Worm (Caenorhabditis elegans) whole organism, late embryonic: ENCODE data around the gene rnp-7.
A peak's percentile ranks its signal among the peaks of the same experiment; 100 is the strongest.

Experiments used
- C38D4.7 ChIP-seq: fragments of 200-800 bp; sonication (Bioruptor generic); optimal IDR thresholded peaks from 2 replicates; lab custom pipeline; 2018; ENCODE audit warnings: mild to moderate bottlenecking, missing genetic modification characterization, moderate library complexity, missing compliant biosample characterization
- F13H6.1 ChIP-seq: sonication (generic microtip); optimal IDR thresholded peaks from 2 replicates; lab custom pipeline; 2016; ENCODE audit warnings: missing genetic modification characterization, missing compliant biosample characterization
- K09A11.1 ChIP-seq: sonication (generic microtip); optimal IDR thresholded peaks from 2 replicates; lab custom pipeline; 2017; ENCODE audit warnings: antibody characterized with exemption, mild to moderate bottlenecking, missing genetic modification characterization, missing compliant biosample characterization; ENCODE audit not compliant: insufficient read depth
- T23F11.4 ChIP-seq: fragments of 200-800 bp; sonication (Bioruptor generic); optimal IDR thresholded peaks from 2 replicates; lab custom pipeline; 2018; ENCODE audit warnings: mild to moderate bottlenecking, missing genetic modification characterization, missing compliant biosample characterization
- Y22D7AL.16 ChIP-seq: sonication (generic microtip); optimal IDR thresholded peaks from 2 replicates; lab custom pipeline; 2016; ENCODE audit warnings: missing genetic modification characterization, missing compliant biosample characterization
- ahr-1 ChIP-seq: sonication (generic microtip); optimal IDR thresholded peaks from 2 replicates; lab custom pipeline; 2016; ENCODE audit warnings: missing genetic modification characterization, missing compliant biosample characterization
- ama-1 ChIP-seq: fragments of 150-350 bp; optimal IDR thresholded peaks from 2 replicates; lab custom pipeline; 2014
- ceh-14 ChIP-seq: sonication (generic microtip); optimal IDR thresholded peaks from 2 replicates; lab custom pipeline; 2016; ENCODE audit warnings: missing genotype, missing genetic modification characterization, missing compliant biosample characterization
- ceh-18 ChIP-seq: sonication (generic microtip); optimal IDR thresholded peaks from 2 replicates; lab custom pipeline; 2016; ENCODE audit warnings: missing genetic modification characterization, missing compliant biosample characterization
- ceh-2 ChIP-seq: sonication (generic microtip); optimal IDR thresholded peaks from 2 replicates; lab custom pipeline; 2016; ENCODE audit warnings: missing genotype, missing genetic modification characterization, missing compliant biosample characterization
- ceh-22 ChIP-seq: sonication (generic microtip); optimal IDR thresholded peaks from 2 replicates; lab custom pipeline; 2017; ENCODE audit warnings: missing biosample characterization, missing genetic modification characterization
- ceh-24 ChIP-seq: sonication (generic microtip); optimal IDR thresholded peaks from 2 replicates; lab custom pipeline; 2016; ENCODE audit warnings: mild to moderate bottlenecking, missing genetic modification characterization, missing compliant biosample characterization
- ceh-30 ChIP-seq: fragments of 150-350 bp; optimal IDR thresholded peaks from 2 replicates; lab custom pipeline; 2014; ENCODE audit warnings: missing biosample characterization, missing genetic modification characterization
- ceh-31 ChIP-seq: sonication (generic microtip); optimal IDR thresholded peaks from 2 replicates; lab custom pipeline; 2016; ENCODE audit warnings: missing genetic modification characterization, missing compliant biosample characterization
- ceh-34 ChIP-seq: sonication (generic microtip); optimal IDR thresholded peaks from 2 replicates; lab custom pipeline; 2016; ENCODE audit warnings: mild to moderate bottlenecking, missing genetic modification characterization, missing compliant biosample characterization
- ceh-45 ChIP-seq: fragments of 200-800 bp; sonication (Bioruptor generic); IDR thresholded peaks from 2 replicates; pipeline ENCODE4 v1.3.6; 2022; ENCODE audit warnings: missing genetic modification reagents, missing genetic modification characterization, missing compliant biosample characterization
- che-1 ChIP-seq: sonication (generic microtip); optimal IDR thresholded peaks from 2 replicates; lab custom pipeline; 2016; ENCODE audit warnings: mild to moderate bottlenecking, missing genetic modification characterization, missing compliant biosample characterization
- dmd-4 ChIP-seq: sonication (generic microtip); optimal IDR thresholded peaks from 2 replicates; lab custom pipeline; 2016; ENCODE audit warnings: borderline replicate concordance, missing genetic modification characterization, missing compliant biosample characterization
- dve-1 ChIP-seq: sonication (generic microtip); optimal IDR thresholded peaks from 2 replicates; lab custom pipeline; 2017; ENCODE audit warnings: antibody characterized with exemption, mild to moderate bottlenecking, missing genetic modification characterization, missing compliant biosample characterization
- elt-4 ChIP-seq: sonication (generic microtip); optimal IDR thresholded peaks from 2 replicates; lab custom pipeline; 2016; ENCODE audit warnings: missing genetic modification characterization, missing compliant biosample characterization
- ets-4 ChIP-seq: sonication (generic microtip); optimal IDR thresholded peaks from 2 replicates; lab custom pipeline; 2016; ENCODE audit warnings: missing genetic modification characterization, missing compliant biosample characterization
- eyg-1 ChIP-seq: sonication (generic microtip); optimal IDR thresholded peaks from 2 replicates; lab custom pipeline; 2016; ENCODE audit warnings: missing genotype, missing genetic modification characterization, missing compliant biosample characterization
- fkh-10 ChIP-seq: fragments of 150-350 bp; optimal IDR thresholded peaks from 2 replicates; lab custom pipeline; 2014; ENCODE audit warnings: missing biosample characterization, missing genetic modification reagents, missing genetic modification characterization
- fkh-6 ChIP-seq: sonication (generic microtip); optimal IDR thresholded peaks from 2 replicates; lab custom pipeline; 2016; ENCODE audit warnings: missing genetic modification characterization, missing compliant biosample characterization
- gmeb-2 ChIP-seq: sonication (generic microtip); optimal IDR thresholded peaks from 2 replicates; lab custom pipeline; 2016; ENCODE audit warnings: missing genetic modification characterization, inconsistent platforms, missing compliant biosample characterization
- hlh-13 ChIP-seq: fragments of 200-800 bp; sonication (Bioruptor generic); optimal IDR thresholded peaks from 2 replicates; lab custom pipeline; 2018; ENCODE audit warnings: mild to moderate bottlenecking, missing genetic modification characterization, missing compliant biosample characterization
- hlh-15 ChIP-seq: sonication (generic microtip); optimal IDR thresholded peaks from 2 replicates; lab custom pipeline; 2016; ENCODE audit warnings: missing genetic modification characterization, missing compliant biosample characterization
- hlh-30 ChIP-seq: sonication (generic microtip); optimal IDR thresholded peaks from 2 replicates; lab custom pipeline; 2017; ENCODE audit warnings: antibody characterized with exemption, missing genetic modification characterization, missing compliant biosample characterization; ENCODE audit not compliant: insufficient read depth
- hlh-6 ChIP-seq: sonication (generic microtip); optimal IDR thresholded peaks from 2 replicates; lab custom pipeline; 2016; ENCODE audit warnings: missing genotype, missing genetic modification characterization, missing compliant biosample characterization
- lim-6 ChIP-seq: sonication (generic microtip); optimal IDR thresholded peaks from 2 replicates; lab custom pipeline; 2016; ENCODE audit warnings: missing genetic modification characterization, missing compliant biosample characterization
- lin-11 ChIP-seq: fragments of 200-800 bp; sonication (Bioruptor generic); optimal IDR thresholded peaks from 2 replicates; lab custom pipeline; 2018; ENCODE audit warnings: mild to moderate bottlenecking, missing genetic modification characterization, missing compliant biosample characterization
- mec-3 ChIP-seq: sonication (generic microtip); optimal IDR thresholded peaks from 2 replicates; lab custom pipeline; 2016; ENCODE audit warnings: borderline replicate concordance, missing genetic modification characterization, missing compliant biosample characterization
- nfya-1 ChIP-seq: sonication (generic microtip); optimal IDR thresholded peaks from 2 replicates; lab custom pipeline; 2017; ENCODE audit warnings: missing genetic modification characterization, mild to moderate bottlenecking, missing compliant biosample characterization, antibody characterized with exemption, moderate library complexity
- nhr-11 ChIP-seq: fragments of 150-350 bp; optimal IDR thresholded peaks from 2 replicates; lab custom pipeline; 2014; ENCODE audit warnings: missing biosample characterization, missing genetic modification characterization
- npax-4 ChIP-seq: sonication (generic microtip); optimal IDR thresholded peaks from 2 replicates; lab custom pipeline; 2016; ENCODE audit warnings: missing genetic modification characterization, missing compliant biosample characterization
- odd-2 ChIP-seq: sonication (generic microtip); optimal IDR thresholded peaks from 2 replicates; lab custom pipeline; 2017; ENCODE audit warnings: antibody characterized with exemption, mild to moderate bottlenecking, missing genetic modification characterization, missing compliant biosample characterization
- pag-3 ChIP-seq: sonication (generic microtip); optimal IDR thresholded peaks from 2 replicates; lab custom pipeline; 2016; ENCODE audit warnings: missing compliant biosample characterization, missing genetic modification characterization, borderline replicate concordance
- pax-1 ChIP-seq: fragments of 150-350 bp; optimal IDR thresholded peaks from 2 replicates; lab custom pipeline; 2014; ENCODE audit warnings: missing biosample characterization, missing genetic modification characterization
- pha-4 ChIP-seq: fragments of 150-350 bp; optimal IDR thresholded peaks from 2 replicates; lab custom pipeline; 2018; ENCODE audit warnings: missing biosample characterization, missing genetic modification reagents, missing genetic modification characterization
- pros-1 ChIP-seq: fragments of 150-350 bp; optimal IDR thresholded peaks from 2 replicates; lab custom pipeline; 2014; ENCODE audit warnings: missing biosample characterization, missing genetic modification reagents, missing genetic modification characterization
- ref-2 ChIP-seq: sonication (generic microtip); optimal IDR thresholded peaks from 2 replicates; lab custom pipeline; 2016; ENCODE audit warnings: missing genetic modification characterization, missing compliant biosample characterization
- rnt-1 ChIP-seq: sonication (generic microtip); optimal IDR thresholded peaks from 2 replicates; lab custom pipeline; 2016; ENCODE audit warnings: missing genetic modification characterization, missing compliant biosample characterization
- sdc-2 ChIP-seq: sonication (generic microtip); optimal IDR thresholded peaks from 2 replicates; lab custom pipeline; 2016; ENCODE audit warnings: missing genotype, missing genetic modification characterization, missing compliant biosample characterization
- sox-2 ChIP-seq: fragments of 200-800 bp; sonication (Bioruptor generic); IDR thresholded peaks from 2 replicates; pipeline ENCODE4 v1.3.6; 2022; ENCODE audit warnings: missing genetic modification reagents, missing genetic modification characterization, missing compliant biosample characterization
- tbx-2 ChIP-seq: sonication (generic microtip); optimal IDR thresholded peaks from 2 replicates; lab custom pipeline; 2016; ENCODE audit warnings: missing genetic modification characterization, missing compliant biosample characterization
- tbx-7 ChIP-seq: sonication (generic microtip); optimal IDR thresholded peaks from 2 replicates; lab custom pipeline; 2016; ENCODE audit warnings: missing genotype, missing genetic modification characterization, missing compliant biosample characterization
- ttx-3 ChIP-seq: sonication (generic microtip); optimal IDR thresholded peaks from 2 replicates; lab custom pipeline; 2016; ENCODE audit warnings: missing genetic modification reagents, missing genetic modification characterization, missing compliant biosample characterization
- unc-42 ChIP-seq: sonication (generic microtip); optimal IDR thresholded peaks from 2 replicates; lab custom pipeline; 2016; ENCODE audit warnings: missing genotype, missing genetic modification characterization, missing compliant biosample characterization
- unc-55 ChIP-seq: sonication (generic microtip); optimal IDR thresholded peaks from 2 replicates; lab custom pipeline; 2017; ENCODE audit warnings: missing biosample characterization, missing genetic modification reagents, missing genetic modification characterization

Gene rnp-7

ce11 chrIII:7155631-7156030 is 5.3 kb downstream of the rnp-7 start (continued):
- TF ChIP-seq dmd-4 (tag; lab: Kevin White, UChicago) (peak; percentile 35), F13H6.1 (tag; lab: Kevin White, UChicago) (peak; percentile 16), hlh-6 (tag; lab: Kevin White, UChicago) (no peak), ama-1 (lab: Kevin White, UChicago) (peak; percentile 18), eyg-1 (no peak), odd-2 (tag; lab: Kevin White, UChicago) (no peak), elt-4 (tag; lab: Kevin White, UChicago) (no peak), rnt-1 (peak; percentile 80), ceh-14 (tag; lab: Kevin White, UChicago) (peak; percentile 53), ceh-22 (tag; lab: Kevin White, UChicago) (no peak), T23F11.4 (no peak), nfya-1 (tag; lab: Kevin White, UChicago) (peak; percentile 93), hlh-15 (tag; lab: Kevin White, UChicago) (no peak), C38D4.7 (GFP tag; lab: Kevin White, UChicago) (no peak), dve-1 (peak; percentile 41), ceh-2 (tag; lab: Kevin White, UChicago) (peak; percentile 30), ceh-24 (tag; lab: Kevin White, UChicago) (no peak), pha-4 (tag; lab: Kevin White, UChicago) (no peak), ceh-30 (tag; lab: Kevin White, UChicago) (no peak), unc-55 (GFP tag; lab: Kevin White, UChicago) (peak; percentile 82), fkh-6 (tag; lab: Kevin White, UChicago) (no peak), K09A11.1 (peak; percentile 65), pros-1 (tag; lab: Kevin White, UChicago) (peak; percentile 84), ceh-18 (tag; lab: Kevin White, UChicago) (peak; percentile 90), nhr-11 (no peak), hlh-13 (GFP tag; lab: Kevin White, UChicago) (no peak), ets-4 (peak; percentile 68), ceh-31 (tag; lab: Kevin White, UChicago) (peak; percentile 83), gmeb-2 (no peak), pax-1 (tag; lab: Kevin White, UChicago) (peak; percentile 52), hlh-30 (tag; lab: Kevin White, UChicago) (peak; percentile 98), lin-11 (no peak), ahr-1 (tag; lab: Kevin White, UChicago) (no peak), tbx-2 (tag; lab: Kevin White, UChicago) (peak; percentile 89), ref-2 (tag; lab: Kevin White, UChicago) (peak; percentile 74), ttx-3 (tag; lab: Kevin White, UChicago) (no peak), lim-6 (tag; lab: Kevin White, UChicago) (no peak), tbx-7 (tag; lab: Kevin White, UChicago) (no peak), ceh-34 (peak; percentile 82), Y22D7AL.16 (tag; lab: Kevin White, UChicago) (no peak), unc-42 (tag; lab: Kevin White, UChicago) (peak; percentile 65), sox-2 (GFP tag; lab: Robert Waterston, UW) (no peak; the same call in 1 of the 2 replicates), sdc-2 (tag; lab: Kevin White, UChicago) (peak; percentile 50), che-1 (no peak), fkh-10 (GFP tag; lab: Kevin White, UChicago) (peak; percentile 48), pag-3 (tag; lab: Kevin White, UChicago) (no peak), mec-3 (no peak), ceh-45 (GFP tag; lab: Robert Waterston, UW) (no peak), npax-4 (tag; lab: Kevin White, UChicago) (no peak)
